Fruit fly (Drosophila melanogaster): Measurements from ENCODE around the gene Pp4-19C.

- TF ChIP-seq Myc (optimal IDR thresholded peaks at IDR 0.05) = no peak
- no peak for TF ChIP-seq insv (optimal IDR thresholded peaks at IDR 0.05)
- TF ChIP-seq ttk (optimal IDR thresholded peaks at IDR 0.05) = no peak
These were observed 47.4 kb downstream of the Pp4-19C start, which contains the start of gene CG12679 for dm6 chrX:20376422-20376821.
